Fruit fly (Drosophila melanogaster) whole organism, embryonic: ENCODE data around the gene CG31287.
A peak's percentile ranks its signal among the peaks of the same experiment; 100 is the strongest.

Experiments
- CG11247 ChIP-seq: fragments of 200-800 bp; sonication (Bioruptor generic); IDR thresholded peaks from 2 replicates; pipeline ENCODE4 v1.3.6; 2022; ENCODE audit warnings: missing biosample characterization, missing genetic modification characterization
- CG14667 ChIP-seq: fragments of 200-800 bp; sonication (Bioruptor generic); IDR thresholded peaks from 2 replicates; pipeline ENCODE4 v1.3.6; 2022; ENCODE audit warnings: missing biosample characterization, missing genetic modification characterization
- CG16815 ChIP-seq: fragments of 200-800 bp; sonication (Bioruptor generic); optimal IDR thresholded peaks from 3 replicates; lab custom pipeline; 2017; ENCODE audit warnings: missing biosample characterization, mild to moderate bottlenecking, missing genetic modification characterization
- CG18262 ChIP-seq: fragments of 200-800 bp; optimal IDR thresholded peaks from 3 replicates; lab custom pipeline; 2019; ENCODE audit warnings: missing biosample characterization, mild to moderate bottlenecking, missing genetic modification characterization, moderate library complexity
- CG1832 ChIP-seq: fragments of 200-800 bp; sonication (Bioruptor generic); optimal IDR thresholded peaks from 2 replicates; lab custom pipeline; 2017; ENCODE audit warnings: missing biosample characterization, mild to moderate bottlenecking, missing genetic modification characterization, inconsistent platforms
- CG18619 ChIP-seq: fragments of 200-800 bp; sonication (Bioruptor generic); optimal IDR thresholded peaks from 3 replicates; lab custom pipeline; 2017; ENCODE audit warnings: missing biosample characterization, mild to moderate bottlenecking, missing genetic modification characterization
- CG3065 ChIP-seq: fragments of 200-800 bp; sonication (Bioruptor generic); optimal IDR thresholded peaks from 2 replicates; lab custom pipeline; 2016; ENCODE audit warnings: missing biosample characterization, missing genetic modification characterization
- CG31224 ChIP-seq: fragments of 200-800 bp; sonication (Bioruptor generic); IDR thresholded peaks from 2 replicates; pipeline ENCODE4 v1.3.6; 2022; ENCODE audit warnings: missing biosample characterization, missing genetic modification characterization
- CG3163 ChIP-seq: fragments of 200-800 bp; sonication (Bioruptor generic); optimal IDR thresholded peaks from 3 replicates; lab custom pipeline; 2016; ENCODE audit warnings: missing biosample characterization, missing genetic modification characterization
- CG33213 ChIP-seq: fragments of 200-800 bp; sonication (Bioruptor generic); optimal IDR thresholded peaks from 3 replicates; lab custom pipeline; 2016; ENCODE audit warnings: missing biosample characterization, missing genetic modification characterization
- CG42726 ChIP-seq: fragments of 200-800 bp; sonication (Bioruptor generic); IDR thresholded peaks from 2 replicates; pipeline ENCODE4 v1.3.6; 2022; ENCODE audit warnings: missing biosample characterization, missing genetic modification characterization; ENCODE audit not compliant: partially characterized antibody
- CG43689 ChIP-seq: fragments of 200-800 bp; sonication (Bioruptor generic); IDR thresholded peaks from 2 replicates; pipeline ENCODE4 v1.3.6; 2022; ENCODE audit warnings: missing biosample characterization, missing genetic modification characterization
- CG4617 ChIP-seq: fragments of 200-800 bp; sonication (Bioruptor generic); optimal IDR thresholded peaks from 3 replicates; lab custom pipeline; 2016; ENCODE audit warnings: missing biosample characterization, missing genetic modification characterization, borderline replicate concordance
- CG6175 ChIP-seq: fragments of 200-800 bp; sonication (Bioruptor generic); IDR thresholded peaks from 3 replicates; pipeline ENCODE4 v1.3.6; 2022; ENCODE audit warnings: missing biosample characterization, missing genetic modification characterization
- CG7839 ChIP-seq: fragments of 200-800 bp; sonication (Bioruptor generic); optimal IDR thresholded peaks from 3 replicates; lab custom pipeline; 2018; ENCODE audit warnings: missing biosample characterization, mild to moderate bottlenecking, missing genetic modification characterization, moderate library complexity
- CG9215 ChIP-seq: fragments of 200-800 bp; sonication (Bioruptor generic); IDR thresholded peaks from 2 replicates; pipeline ENCODE4 v1.3.6; 2022; ENCODE audit warnings: missing biosample characterization, missing genetic modification characterization
- Deaf1 ChIP-seq: fragments of 200-800 bp; optimal IDR thresholded peaks from 3 replicates; lab custom pipeline; 2019; ENCODE audit warnings: missing biosample characterization, mild to moderate bottlenecking, missing genetic modification characterization, moderate library complexity
- Lim3 ChIP-seq: fragments of 200-800 bp; sonication (Bioruptor generic); IDR thresholded peaks from 2 replicates; pipeline ENCODE4 v1.3.6; 2022; ENCODE audit warnings: missing biosample characterization, missing genetic modification characterization
- MESR4 ChIP-seq: fragments of 200-800 bp; sonication (Bioruptor generic); optimal IDR thresholded peaks from 2 replicates; lab custom pipeline; 2018; ENCODE audit warnings: missing biosample characterization, mild to moderate bottlenecking, missing genetic modification characterization, moderate library complexity
- Med ChIP-seq: fragments of 200-800 bp; sonication (Bioruptor generic); peaks from one replicate; lab custom pipeline; 2016; ENCODE audit warnings: missing biosample characterization, missing genetic modification characterization, mild to moderate bottlenecking, inconsistent platforms, moderate library complexity
- Myb ChIP-seq: fragments of 200-800 bp; sonication (Bioruptor generic); optimal IDR thresholded peaks from 2 replicates; lab custom pipeline; 2016; ENCODE audit warnings: missing biosample characterization, missing genetic modification characterization
- Nf-YB ChIP-seq: fragments of 200-800 bp; sonication (Bioruptor generic); optimal IDR thresholded peaks from 3 replicates; lab custom pipeline; 2019; ENCODE audit warnings: missing biosample characterization, mild to moderate bottlenecking, missing genetic modification characterization, moderate library complexity
- Opbp ChIP-seq: fragments of 200-800 bp; sonication (Bioruptor generic); IDR thresholded peaks from 3 replicates; pipeline ENCODE4 v1.3.6; 2022; ENCODE audit warnings: missing biosample characterization, missing genetic modification characterization; ENCODE audit not compliant: partially characterized antibody
- Ssrp ChIP-seq: fragments of 200-800 bp; sonication (Bioruptor generic); optimal IDR thresholded peaks from 2 replicates; lab custom pipeline; 2018; ENCODE audit warnings: missing biosample characterization, mild to moderate bottlenecking, missing genetic modification characterization, moderate library complexity
- amos ChIP-seq: fragments of 200-800 bp; sonication (Bioruptor generic); IDR thresholded peaks from 2 replicates; pipeline ENCODE4 v1.3.6; 2022; ENCODE audit warnings: missing biosample characterization, missing genetic modification characterization; ENCODE audit not compliant: partially characterized antibody
- chinmo ChIP-seq: fragments of 200-800 bp; sonication (Bioruptor generic); IDR thresholded peaks from 4 replicates; pipeline ENCODE4 v1.3.6; 2022; ENCODE audit warnings: missing biosample characterization, missing genetic modification characterization; ENCODE audit not compliant: partially characterized antibody
- chm ChIP-seq: fragments of 200-800 bp; sonication (Bioruptor generic); IDR thresholded peaks from 2 replicates; pipeline ENCODE4 v1.3.6; 2022; ENCODE audit warnings: missing biosample characterization, missing genetic modification characterization
- gce ChIP-seq: fragments of 200-800 bp; sonication (Bioruptor generic); IDR thresholded peaks from 3 replicates; pipeline ENCODE4 v1.3.6; 2022; ENCODE audit warnings: missing biosample characterization, missing genetic modification characterization
- gsb ChIP-seq: fragments of 200-800 bp; sonication (Bioruptor generic); IDR thresholded peaks from 2 replicates; pipeline ENCODE4 v1.3.6; 2022; ENCODE audit warnings: missing biosample characterization, missing genetic modification characterization
- hb ChIP-seq: fragments of 200-800 bp; sonication (Bioruptor generic); IDR thresholded peaks from 3 replicates; pipeline ENCODE4 v1.3.6; 2022; ENCODE audit warnings: missing biosample characterization, missing genetic modification characterization; ENCODE audit not compliant: partially characterized antibody
- kay ChIP-seq: fragments of 200-800 bp; sonication (Bioruptor generic); optimal IDR thresholded peaks from 2 replicates; lab custom pipeline; 2016; ENCODE audit warnings: missing biosample characterization, missing genetic modification characterization
- ken ChIP-seq: fragments of 200-800 bp; sonication (Bioruptor generic); IDR thresholded peaks from 3 replicates; pipeline ENCODE4 v1.3.6; 2022; ENCODE audit warnings: missing biosample characterization, missing genetic modification characterization
- klu ChIP-seq: fragments of 200-800 bp; sonication (Bioruptor generic); IDR thresholded peaks from 2 replicates; pipeline ENCODE4 v1.3.6; 2022; ENCODE audit warnings: missing biosample characterization, missing genetic modification characterization
- knrl ChIP-seq: fragments of 200-800 bp; sonication (Bioruptor generic); IDR thresholded peaks from 3 replicates; pipeline ENCODE4 v1.3.6; 2022; ENCODE audit warnings: missing biosample characterization, missing genetic modification characterization; ENCODE audit not compliant: partially characterized antibody
- nerfin-1 ChIP-seq: fragments of 200-800 bp; sonication (Bioruptor generic); optimal IDR thresholded peaks from 3 replicates; lab custom pipeline; 2019; ENCODE audit warnings: missing biosample characterization, mild to moderate bottlenecking, missing genetic modification characterization, moderate library complexity
- org-1 ChIP-seq: fragments of 200-800 bp; sonication (Bioruptor generic); optimal IDR thresholded peaks from 2 replicates; lab custom pipeline; 2017; ENCODE audit warnings: missing biosample characterization, missing genetic modification characterization
- peb ChIP-seq: fragments of 200-800 bp; sonication (Bioruptor generic); IDR thresholded peaks from 2 replicates; pipeline ENCODE4 v1.3.6; 2022; ENCODE audit warnings: missing biosample characterization, missing genetic modification characterization
- ro ChIP-seq: fragments of 200-800 bp; sonication (Bioruptor generic); IDR thresholded peaks from 2 replicates; pipeline ENCODE4 v1.3.6; 2022; ENCODE audit warnings: missing biosample characterization, missing genetic modification characterization
- row ChIP-seq: fragments of 200-800 bp; sonication (Bioruptor generic); IDR thresholded peaks from 3 replicates; pipeline ENCODE4 v1.3.6; 2022; ENCODE audit warnings: missing biosample characterization, missing genetic modification characterization
- schlank ChIP-seq: fragments of 200-800 bp; sonication (Bioruptor generic); optimal IDR thresholded peaks from 2 replicates; lab custom pipeline; 2018; ENCODE audit warnings: missing biosample characterization, mild to moderate bottlenecking, missing genetic modification characterization
- sna ChIP-seq: fragments of 200-800 bp; sonication (Bioruptor generic); IDR thresholded peaks from 2 replicates; pipeline ENCODE4 v1.3.6; 2022; ENCODE audit warnings: missing biosample characterization, missing genetic modification characterization; ENCODE audit not compliant: partially characterized antibody
- ssp ChIP-seq: fragments of 200-800 bp; sonication (Bioruptor generic); IDR thresholded peaks from 2 replicates; pipeline ENCODE4 v1.3.6; 2022; ENCODE audit warnings: missing biosample characterization, missing genetic modification characterization
- sug ChIP-seq: fragments of 200-800 bp; optimal IDR thresholded peaks from 2 replicates; lab custom pipeline; 2019; ENCODE audit warnings: missing biosample characterization, mild to moderate bottlenecking, missing genetic modification characterization, moderate library complexity
- usp ChIP-seq: fragments of >200 bp; optimal IDR thresholded peaks from 2 replicates; lab custom pipeline; 2017; ENCODE audit warnings: missing biosample characterization, missing genetic modification characterization
- vfl ChIP-seq: fragments of 200-800 bp; sonication (Bioruptor generic); optimal IDR thresholded peaks from 2 replicates; lab custom pipeline; 2016; ENCODE audit warnings: missing biosample characterization, missing genetic modification characterization
- zfh1 ChIP-seq: fragments of 200-800 bp; sonication (Bioruptor generic); IDR thresholded peaks from 3 replicates; pipeline ENCODE4 v1.3.6; 2022; ENCODE audit warnings: missing biosample characterization, missing genetic modification characterization

Gene CG31287

dm6 chr3R:16154682-16155081, 48.5 kb upstream of the CG31287 start, which contains the start of gene CG6006:
CG6006 (plus strand) TSS chr3R:16154982.
- peak; percentile 42 for TF ChIP-seq Deaf1 (tag; lab: Kevin White, UChicago)
- no peak for TF ChIP-seq Myb
- TF ChIP-seq Med (GFP tag; lab: Kevin White, UChicago) = peak; percentile 28
- TF ChIP-seq schlank (tag; lab: Kevin White, UChicago) = no peak

DNA sequence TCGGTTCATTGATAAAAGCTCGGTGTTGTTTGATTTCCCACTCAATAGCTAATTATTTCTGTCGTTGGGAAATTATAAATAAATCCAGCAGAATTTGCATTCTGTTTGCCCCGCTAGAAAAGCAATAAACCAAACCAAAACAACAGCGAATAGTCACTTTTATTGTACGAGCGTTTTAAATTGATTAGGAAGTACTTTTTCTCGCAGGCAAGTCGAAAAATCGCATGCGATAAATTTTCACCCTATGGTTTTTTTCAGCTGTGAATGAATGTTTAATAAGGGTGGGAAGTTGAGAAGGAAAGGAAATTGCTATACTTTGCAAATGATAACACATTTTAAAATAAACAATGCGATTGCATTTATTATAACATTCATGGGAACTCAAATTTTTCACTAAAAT, 47.1 kb upstream of the CG31287 start:
- TF ChIP-seq usp (GFP tag; lab: Kevin White, UChicago) (no peak), nerfin-1 (tag; lab: Kevin White, UChicago) (peak; percentile 49)
- TF ChIP-seq, all 482 proteins: peak for 1

- TF ChIP-seq CG14667 (GFP tag; lab: Robert Waterston, UW) = no peak
- TF ChIP-seq CG18262 (tag; lab: Kevin White, UChicago) = peak; percentile 52
- peak; percentile 23 for TF ChIP-seq CG16815 (GFP tag; lab: Kevin White, UChicago)
- peak; percentile 39; the same call in 1 of the 2 replicates for TF ChIP-seq ssp (GFP tag; lab: Robert Waterston, UW)
- peak; percentile 67 for TF ChIP-seq row (GFP tag; lab: Robert Waterston, UW)
- TF ChIP-seq Nf-YB = peak; percentile 35
- TF ChIP-seq CG3065 = no peak
- TF ChIP-seq sna (GFP tag; lab: Robert Waterston, UW) = no peak
- TF ChIP-seq gsb (GFP tag; lab: Robert Waterston, UW) = no peak
- 0 out of 3 replicates have a peak, but pooled peaks have one; percentile 50 for TF ChIP-seq CG6175
- no peak for TF ChIP-seq CG11247 (GFP tag; lab: Robert Waterston, UW)
- no peak for TF ChIP-seq ken
- no peak for TF ChIP-seq kay (GFP tag; lab: Kevin White, UChicago)
- TF ChIP-seq hb (GFP tag; lab: Robert Waterston, UW) = no peak
- TF ChIP-seq zfh1 (GFP tag; lab: Robert Waterston, UW) = no peak
- peak; percentile 36; the same call in 1 of the 2 replicates for TF ChIP-seq CG9215 (GFP tag; lab: Robert Waterston, UW)
- TF ChIP-seq ro (GFP tag; lab: Robert Waterston, UW) = no peak
- TF ChIP-seq klu (GFP tag; lab: Robert Waterston, UW) = no peak
- TF ChIP-seq Lim3 = no peak
- TF ChIP-seq CG33213 = no peak
- no peak for TF ChIP-seq CG4617 (GFP tag; lab: Kevin White, UChicago)
- no peak; the same call in 2 of the 3 replicates for TF ChIP-seq knrl (GFP tag; lab: Robert Waterston, UW)
- no peak for TF ChIP-seq gce (GFP tag; lab: Robert Waterston, UW)
- peak; percentile 30 for TF ChIP-seq Ssrp (tag; lab: Kevin White, UChicago)
- TF ChIP-seq peb (GFP tag; lab: Robert Waterston, UW) = no peak
- TF ChIP-seq CG42726 (GFP tag; lab: Robert Waterston, UW) = peak; percentile 34; the same call in 1 of the 2 replicates
- peak; percentile 54 for TF ChIP-seq sug
- TF ChIP-seq CG1832 (GFP tag; lab: Kevin White, UChicago) = no peak
- peak; percentile 61; the same call in 1 of the 2 replicates for TF ChIP-seq chm
- TF ChIP-seq CG43689 (GFP tag; lab: Robert Waterston, UW) = no peak
- peak; percentile 98 for TF ChIP-seq CG3163 (GFP tag; lab: Kevin White, UChicago)
- no peak for TF ChIP-seq MESR4 (GFP tag; lab: Kevin White, UChicago)
- TF ChIP-seq amos = peak; percentile 37; the same call in 1 of the 2 replicates
- TF ChIP-seq CG18619 (GFP tag; lab: Kevin White, UChicago) = no peak
- no peak for TF ChIP-seq CG31224 (GFP tag; lab: Robert Waterston, UW)
- peak; percentile 63 for TF ChIP-seq CG7839 (tag; lab: Kevin White, UChicago)
- TF ChIP-seq Opbp = 0 out of 3 replicates have a peak, but pooled peaks have one; percentile 38
- peak; percentile 91; the same call in 2 of the 4 replicates for TF ChIP-seq chinmo (GFP tag; lab: Robert Waterston, UW)
- TF ChIP-seq vfl = peak; percentile 17
- peak; percentile 40 for TF ChIP-seq org-1
Measured at dm6 chr3R:16157564-16158242, 45.5 kb upstream of the CG31287 start.
